Fruit fly (Drosophila melanogaster): ENCODE results near the gene ND-B22.

Gene ND-B22

dm6 chr2L:13378488-13378964 is 7.6 kb upstream of the ND-B22 start, which contains the start of the genes CG9302 and beta'COP (continued):
- peak; percentile 88 for TF ChIP-seq CoRest (tag; optimal IDR thresholded peaks at IDR 0.05)
- TF ChIP-seq Fer2 (tag; optimal IDR thresholded peaks at IDR 0.05): peak; percentile 73
- peak; percentile 9 for TF ChIP-seq shn (GFP tag; optimal IDR thresholded peaks at IDR 0.05)
- TF ChIP-seq CG2712 (tag; optimal IDR thresholded peaks at IDR 0.05): peak; percentile 81
- TF ChIP-seq NFAT (GFP tag; IDR thresholded peaks at IDR 0.05): no peak
- TF ChIP-seq CG9609 (GFP tag; optimal IDR thresholded peaks at IDR 0.05): no peak
- peak; percentile 80 for TF ChIP-seq Dbx (GFP tag; IDR thresholded peaks at IDR 0.05)
- TF ChIP-seq sisA (GFP tag; IDR thresholded peaks at IDR 0.05): peak; percentile 58
- no peak for TF ChIP-seq Dek (tag; optimal IDR thresholded peaks at IDR 0.05)
- TF ChIP-seq lov (optimal IDR thresholded peaks at IDR 0.05): no peak
- no peak for TF ChIP-seq lov (GFP tag; IDR thresholded peaks at IDR 0.05)
- no peak for TF ChIP-seq en (GFP tag; optimal IDR thresholded peaks at IDR 0.05)
- TF ChIP-seq Mad (GFP tag; optimal IDR thresholded peaks at IDR 0.05): peak; percentile 47
- peak; percentile 60 for TF ChIP-seq tin (GFP tag; optimal IDR thresholded peaks at IDR 0.05)
- no peak for TF ChIP-seq CG42726 (GFP tag; IDR thresholded peaks at IDR 0.05; ENCODE audit: partially characterized antibody)
- no peak for TF ChIP-seq CG5953 (GFP tag; IDR thresholded peaks at IDR 0.05)
- peak; percentile 76 for TF ChIP-seq Dll (GFP tag; IDR thresholded peaks at IDR 0.05; ENCODE audit: partially characterized antibody)
- TF ChIP-seq CG3847 (GFP tag; IDR thresholded peaks at IDR 0.05): peak; percentile 72; the same call in 1 of the 2 replicates
- TF ChIP-seq CG11696 (GFP tag; IDR thresholded peaks at IDR 0.05): no peak
- 0 out of 3 replicates have a peak, but pooled peaks have one; percentile 16 for TF ChIP-seq CG11560 (tag; IDR thresholded peaks at IDR 0.05)
- TF ChIP-seq CG12659 (GFP tag; optimal IDR thresholded peaks at IDR 0.05): peak; percentile 89
- peak; percentile 60 for TF ChIP-seq Fer1 (GFP tag; optimal IDR thresholded peaks at IDR 0.05)
- TF ChIP-seq CG8281 (tag; optimal IDR thresholded peaks at IDR 0.05): no peak
- peak; percentile 56 for TF ChIP-seq fd3F (GFP tag; optimal IDR thresholded peaks at IDR 0.05)
- no peak; the same call in 1 of the 2 replicates for TF ChIP-seq tna (GFP tag; IDR thresholded peaks at IDR 0.05; ENCODE audit: partially characterized antibody)
- TF ChIP-seq CG2875 (GFP tag; optimal IDR thresholded peaks at IDR 0.05): no peak
- no peak for TF ChIP-seq CG14050 (GFP tag; IDR thresholded peaks at IDR 0.05)
- no peak for TF ChIP-seq CG15479 (GFP tag; optimal IDR thresholded peaks at IDR 0.05)
- peak; percentile 47 for TF ChIP-seq pum (GFP tag; optimal IDR thresholded peaks at IDR 0.05)
- peak; percentile 63 for TF ChIP-seq amos (GFP tag; IDR thresholded peaks at IDR 0.05; ENCODE audit: partially characterized antibody)
- TF ChIP-seq CG34422 (GFP tag; IDR thresholded peaks at IDR 0.05): 0 out of 3 replicates have a peak, but pooled peaks have one; percentile 57
- no peak for TF ChIP-seq ftz-f1 (GFP tag; optimal IDR thresholded peaks at IDR 0.05)
- no peak for TF ChIP-seq MESR4 (GFP tag; optimal IDR thresholded peaks at IDR 0.05)
- TF ChIP-seq Rfx (GFP tag; IDR thresholded peaks at IDR 0.05): peak; percentile 76
- TF ChIP-seq her (GFP tag; optimal IDR thresholded peaks at IDR 0.05): no peak
- 0 out of 2 replicates have a peak, but pooled peaks have one; percentile 22 for TF ChIP-seq E2f2 (GFP tag; IDR thresholded peaks at IDR 0.05)
- no peak for TF ChIP-seq CG1832 (GFP tag; optimal IDR thresholded peaks at IDR 0.05)
- peak; percentile 54 for TF ChIP-seq HHEX (GFP tag; optimal IDR thresholded peaks at IDR 0.05)
- TF ChIP-seq inv (GFP tag; IDR thresholded peaks at IDR 0.05; ENCODE audit: partially characterized antibody): peak; percentile 68
- peak; percentile 48; the same call in 1 of the 2 replicates for TF ChIP-seq Adf1 (GFP tag; IDR thresholded peaks at IDR 0.05)
- peak; percentile 91 for TF ChIP-seq Abd-B (GFP tag; optimal IDR thresholded peaks at IDR 0.05)
- no peak for TF ChIP-seq dimm (GFP tag; IDR thresholded peaks at IDR 0.05)
- peak; percentile 70 for TF ChIP-seq CG7556 (GFP tag; optimal IDR thresholded peaks at IDR 0.05)
- peak; percentile 68 for TF ChIP-seq trem (tag; optimal IDR thresholded peaks at IDR 0.05)
- TF ChIP-seq sc (optimal IDR thresholded peaks at IDR 0.05): no peak
- TF ChIP-seq sc (GFP tag; optimal IDR thresholded peaks at IDR 0.05): peak; percentile 39
- TF ChIP-seq CG1233 (GFP tag; optimal IDR thresholded peaks at IDR 0.05): peak; percentile 36
- peak; percentile 39 for TF ChIP-seq CG18764 (GFP tag; optimal IDR thresholded peaks at IDR 0.05)
- TF ChIP-seq CG18619 (GFP tag; optimal IDR thresholded peaks at IDR 0.05): peak; percentile 68
- no peak for TF ChIP-seq TFAM (GFP tag; optimal IDR thresholded peaks at IDR 0.05)
- peak; percentile 40; the same call in 1 of the 2 replicates for TF ChIP-seq esg (GFP tag; conservative IDR thresholded peaks at IDR 0.05)

Data from whole organism, embryonic.